Fruit fly (Drosophila melanogaster) whole organism, wandering third instar larva: ENCODE results near the gene CG8519.

Experiments used
- CG32264 ChIP-seq: fragments of 200-800 bp; sonication (Bioruptor generic); optimal IDR thresholded peaks from 2 replicates; lab custom pipeline; 2016; ENCODE audit warnings: missing biosample characterization, missing genetic modification characterization
- Hnf4 ChIP-seq: fragments of 200-800 bp; sonication (Bioruptor generic); optimal IDR thresholded peaks from 2 replicates; lab custom pipeline; 2016; ENCODE audit warnings: missing biosample characterization, mild to moderate bottlenecking, missing genetic modification characterization
- Hr78 ChIP-seq: fragments of >200 bp; optimal IDR thresholded peaks from 2 replicates; lab custom pipeline; 2017; ENCODE audit warnings: missing biosample characterization, missing genetic modification characterization
- fru ChIP-seq: fragments of 200-800 bp; sonication (Bioruptor generic); optimal IDR thresholded peaks from 3 replicates; lab custom pipeline; 2016; ENCODE audit warnings: missing biosample characterization, mild to moderate bottlenecking, missing genetic modification characterization
- psq ChIP-seq: fragments of 200-800 bp; sonication (Bioruptor generic); optimal IDR thresholded peaks from 3 replicates; lab custom pipeline; 2017; ENCODE audit warnings: missing biosample characterization, mild to moderate bottlenecking, missing genetic modification characterization, moderate library complexity

DNA sequence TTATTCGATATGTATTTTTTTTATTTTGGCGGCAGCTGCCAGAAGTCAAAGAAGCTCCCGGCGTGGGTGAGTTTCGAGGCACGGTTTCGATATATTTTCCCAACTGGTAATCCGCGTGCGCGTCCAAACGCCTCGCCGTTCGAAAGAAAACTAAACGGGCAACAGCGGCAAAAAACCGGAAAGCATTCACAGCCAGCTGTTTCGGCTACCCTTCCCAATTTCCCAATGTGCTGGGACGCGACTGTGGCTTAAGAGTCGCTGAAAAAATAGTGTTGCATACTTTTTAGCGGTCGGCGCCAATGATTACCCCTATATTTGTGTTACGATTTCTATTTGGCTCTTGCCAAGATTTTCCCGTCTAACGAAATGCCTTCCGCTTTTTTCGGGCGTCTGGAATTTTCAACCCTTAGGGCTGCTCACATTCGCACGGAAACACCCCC lies 1.3 kb upstream of the CG8519 start, which contains the start of gene SP1173:
- no peak for TF ChIP-seq psq (GFP tag; lab: Kevin White, UChicago)
- no peak for TF ChIP-seq Hnf4 (GFP tag; lab: Kevin White, UChicago)
- TF ChIP-seq CG32264 (GFP tag; lab: Kevin White, UChicago), result no peak
- no peak for TF ChIP-seq Hr78
- TF ChIP-seq fru, result no peak
